Fruit fly (Drosophila melanogaster): ENCODE measurements around the gene Aasdh.
A peak's percentile ranks its signal among the peaks of the same experiment; 100 is the strongest.

Gene Aasdh

DNA sequence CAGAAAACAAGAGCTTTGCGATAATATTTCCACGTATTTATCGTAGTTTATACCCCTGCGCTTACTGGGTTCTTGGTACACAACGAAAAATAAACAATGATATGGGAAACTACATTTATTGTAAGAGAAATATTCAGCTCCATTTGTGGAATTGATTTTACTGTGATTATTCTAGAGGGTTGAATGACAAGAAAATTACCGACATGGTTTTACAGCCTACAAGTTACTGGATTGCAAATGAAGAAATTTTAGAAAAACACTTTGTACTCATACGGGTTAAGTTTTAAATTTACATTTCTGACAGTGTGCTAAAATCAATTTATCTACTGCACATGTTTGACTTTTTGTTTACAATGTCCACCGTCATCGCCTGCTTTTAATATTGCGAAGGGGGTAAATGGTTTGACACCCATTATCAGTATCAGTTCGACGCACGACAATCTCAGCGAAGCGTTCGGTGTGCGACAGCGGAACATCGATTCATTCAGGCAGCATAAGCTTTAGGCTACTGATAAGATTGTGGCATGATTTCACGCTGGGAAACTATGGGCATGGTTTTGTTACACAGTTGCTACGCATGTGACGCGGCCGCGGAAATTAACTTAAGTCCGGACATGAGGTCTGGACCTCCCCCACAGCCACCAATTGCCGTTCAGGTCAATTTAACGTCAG, 12.5 kb upstream of the Aasdh start (continued):
- no peak for TF ChIP-seq CrebA (GFP tag; optimal IDR thresholded peaks at IDR 0.05; ENCODE audit: borderline replicate concordance)
- TF ChIP-seq lola (GFP tag; optimal IDR thresholded peaks at IDR 0.05) = no peak

DNA sequence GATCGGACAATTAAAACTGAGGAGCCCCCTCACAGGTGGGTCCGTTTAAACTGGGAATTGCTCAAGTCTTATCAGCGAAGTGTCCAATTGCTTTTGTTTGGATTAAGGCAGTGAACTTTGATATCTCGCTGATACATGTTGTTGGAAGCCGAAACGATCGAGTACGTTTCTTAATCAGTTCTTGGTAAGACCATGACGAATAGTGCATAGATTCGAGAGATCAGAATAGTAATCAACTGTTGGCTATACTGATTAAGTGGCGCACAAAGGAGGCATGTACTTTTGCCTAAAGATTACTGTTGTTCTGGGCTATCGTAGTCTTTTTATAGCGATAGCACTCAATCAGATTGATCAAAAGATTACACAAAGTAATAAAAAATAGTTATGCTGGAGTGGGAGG, 2.1 kb upstream of the Aasdh start:
- TF ChIP-seq Abd-B (GFP tag; optimal IDR thresholded peaks at IDR 0.05) (no peak), ey (GFP tag; optimal IDR thresholded peaks at IDR 0.05) (no peak), tai (GFP tag; optimal IDR thresholded peaks at IDR 0.05) (no peak), CrebA (GFP tag; optimal IDR thresholded peaks at IDR 0.05; ENCODE audit: borderline replicate concordance) (no peak), br (GFP tag; optimal IDR thresholded peaks at IDR 0.05) (no peak), Rel (GFP tag; optimal IDR thresholded peaks at IDR 0.05) (no peak), Rel (tag; optimal IDR thresholded peaks at IDR 0.05) (no peak), Dif (GFP tag; optimal IDR thresholded peaks at IDR 0.05; ENCODE audit: partially characterized antibody) (peak; percentile 20), Dfd (GFP tag; optimal IDR thresholded peaks at IDR 0.05) (no peak), rgr (GFP tag; optimal IDR thresholded peaks at IDR 0.05) (no peak), GATAd (GFP tag; optimal IDR thresholded peaks at IDR 0.05) (no peak), N (GFP tag; optimal IDR thresholded peaks at IDR 0.05) (no peak), sv (GFP tag; optimal IDR thresholded peaks at IDR 0.05) (no peak), sage (GFP tag; optimal IDR thresholded peaks at IDR 0.05) (no peak), brk (GFP tag; optimal IDR thresholded peaks at IDR 0.05) (no peak), Hnf4 (GFP tag; optimal IDR thresholded peaks at IDR 0.05) (peak; percentile 4), woc (GFP tag; optimal IDR thresholded peaks at IDR 0.05) (no peak), Mio (GFP tag; optimal IDR thresholded peaks at IDR 0.05) (no peak)

DNA sequence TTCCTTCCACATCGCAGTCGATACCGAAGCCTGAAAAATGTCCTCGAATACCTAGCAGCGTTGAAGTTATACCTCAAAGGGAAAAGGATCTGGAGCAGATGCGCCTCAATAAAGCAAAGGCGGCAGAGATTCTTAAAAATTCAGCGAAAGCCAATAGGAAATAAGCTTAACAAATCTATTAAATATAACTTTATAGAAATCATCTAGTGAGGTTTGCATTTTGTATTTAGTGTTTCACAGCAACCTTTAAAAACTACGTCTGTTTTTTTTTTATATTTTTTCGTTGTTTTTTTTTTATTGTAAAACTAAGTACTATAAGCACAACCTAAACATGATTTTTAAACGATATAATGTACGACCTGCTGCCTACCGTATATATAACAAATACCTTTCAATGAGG, 7.2 kb downstream of the Aasdh start, which contains the start of gene CG31897:
CG31897 (plus strand) TSS at position 301 of the 400 bp plus-strand sequence.
- TF ChIP-seq dl (GFP tag; optimal IDR thresholded peaks at IDR 0.05; ENCODE audit: insufficient read depth in 1 of 2, partially characterized antibody in 2 of 2) (no peak), pan (optimal IDR thresholded peaks at IDR 0.05) (no peak), Rel (GFP tag; optimal IDR thresholded peaks at IDR 0.05) (no peak), Rel (tag; optimal IDR thresholded peaks at IDR 0.05) (no peak), sage (GFP tag; optimal IDR thresholded peaks at IDR 0.05) (no peak), Abd-B (GFP tag; optimal IDR thresholded peaks at IDR 0.05) (no peak), h (GFP tag; optimal IDR thresholded peaks at IDR 0.05) (no peak), CrebA (GFP tag; optimal IDR thresholded peaks at IDR 0.05; ENCODE audit: borderline replicate concordance) (no peak), Hnf4 (GFP tag; optimal IDR thresholded peaks at IDR 0.05) (no peak), ey (GFP tag; optimal IDR thresholded peaks at IDR 0.05) (no peak), dsf (GFP tag; optimal IDR thresholded peaks at IDR 0.05; ENCODE audit: borderline replicate concordance) (no peak), Vsx2 (GFP tag; optimal IDR thresholded peaks at IDR 0.05; ENCODE audit: partially characterized antibody) (no peak), Dfd (GFP tag; optimal IDR thresholded peaks at IDR 0.05) (no peak), Hr83 (GFP tag; optimal IDR thresholded peaks at IDR 0.05; ENCODE audit: poor library complexity, severe bottlenecking) (no peak), HLH106 (tag; optimal IDR thresholded peaks at IDR 0.05) (no peak), CG9705 (GFP tag; optimal IDR thresholded peaks at IDR 0.05) (no peak), Myc (optimal IDR thresholded peaks at IDR 0.05) (no peak), GATAd (GFP tag; optimal IDR thresholded peaks at IDR 0.05) (no peak), usp (GFP tag; optimal IDR thresholded peaks at IDR 0.05) (no peak), fru (GFP tag; optimal IDR thresholded peaks at IDR 0.05) (no peak), lola (GFP tag; optimal IDR thresholded peaks at IDR 0.05) (no peak)

DNA sequence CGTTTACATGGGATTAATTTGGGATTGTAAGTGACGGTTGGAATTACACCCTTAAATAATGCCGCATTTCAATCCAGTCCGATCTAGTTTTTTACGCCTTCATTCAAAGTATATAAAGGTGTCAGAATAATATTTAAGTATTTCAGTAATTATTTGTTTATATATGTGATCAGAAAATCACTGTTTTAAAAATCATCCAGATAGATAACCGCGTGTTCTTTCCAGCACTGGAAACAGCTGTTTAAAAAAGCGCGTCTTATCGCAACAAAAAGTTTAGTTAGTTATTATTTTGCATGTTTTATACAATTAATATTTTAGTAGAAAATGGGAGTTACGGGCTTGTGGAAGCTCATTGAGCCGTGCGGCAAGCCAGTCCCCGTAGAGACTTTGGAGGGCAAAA, 11.3 kb downstream of the Aasdh start, which contains the start of gene mus201:
mus201 (plus strand) TSS at position 118 of the 400 bp plus-strand sequence.
- TF ChIP-seq rgr (GFP tag; optimal IDR thresholded peaks at IDR 0.05) (no peak), CG9705 (GFP tag; optimal IDR thresholded peaks at IDR 0.05) (peak; percentile 0), lola (GFP tag; optimal IDR thresholded peaks at IDR 0.05) (no peak), Vsx2 (GFP tag; optimal IDR thresholded peaks at IDR 0.05; ENCODE audit: partially characterized antibody) (no peak), br (GFP tag; optimal IDR thresholded peaks at IDR 0.05) (no peak), Hr83 (GFP tag; optimal IDR thresholded peaks at IDR 0.05; ENCODE audit: poor library complexity, severe bottlenecking) (no peak), Jra (GFP tag; optimal IDR thresholded peaks at IDR 0.05) (no peak)

DNA sequence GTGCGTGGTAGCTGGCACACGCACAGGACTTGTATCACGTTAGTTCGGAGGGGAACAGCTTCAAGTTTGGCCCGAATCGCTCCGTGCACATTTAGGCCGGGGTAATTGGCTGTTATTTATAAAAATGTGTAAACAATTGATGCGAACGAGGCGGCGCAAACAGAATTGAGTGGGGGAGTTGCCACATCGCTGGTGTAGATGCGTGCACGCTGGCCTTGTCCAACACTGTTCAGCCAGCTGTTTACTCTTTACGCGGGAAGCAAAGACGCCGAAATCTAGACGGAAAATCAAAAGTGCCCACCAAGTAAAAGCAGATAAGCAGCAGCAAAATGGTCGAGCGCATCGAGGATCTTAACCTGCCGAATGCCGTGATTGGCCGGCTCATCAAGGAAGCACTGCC, 12.2 kb downstream of the Aasdh start, which contains the start of the genes D12 and Chrac-14:
D12 (minus strand) TSS at position 190 of the 400 bp plus-strand sequence.
Chrac-14 (plus strand) TSS at position 230 of the 400 bp plus-strand sequence.
- no peak for TF ChIP-seq h (GFP tag; optimal IDR thresholded peaks at IDR 0.05)
- no peak for TF ChIP-seq dl (GFP tag; optimal IDR thresholded peaks at IDR 0.05; ENCODE audit: insufficient read depth in 1 of 2, partially characterized antibody in 2 of 2)
- TF ChIP-seq Vsx2 (GFP tag; optimal IDR thresholded peaks at IDR 0.05; ENCODE audit: partially characterized antibody) = no peak
- TF ChIP-seq sv (GFP tag; optimal IDR thresholded peaks at IDR 0.05) = no peak
- peak; percentile 4 for TF ChIP-seq OdsH (GFP tag; optimal IDR thresholded peaks at IDR 0.05)
- no peak for TF ChIP-seq rgr (GFP tag; optimal IDR thresholded peaks at IDR 0.05)
- TF ChIP-seq Hr83 (GFP tag; optimal IDR thresholded peaks at IDR 0.05; ENCODE audit: poor library complexity, severe bottlenecking) = peak; percentile 87
- TF ChIP-seq psq (GFP tag; optimal IDR thresholded peaks at IDR 0.05) = peak; percentile 41
- TF ChIP-seq N (GFP tag; optimal IDR thresholded peaks at IDR 0.05) = no peak
- TF ChIP-seq pan (optimal IDR thresholded peaks at IDR 0.05) = no peak
- TF ChIP-seq lola (GFP tag; optimal IDR thresholded peaks at IDR 0.05) = no peak
- TF ChIP-seq Rel (GFP tag; optimal IDR thresholded peaks at IDR 0.05) = no peak
- TF ChIP-seq Rel (tag; optimal IDR thresholded peaks at IDR 0.05) = no peak
- peak; percentile 0 for TF ChIP-seq Myc (optimal IDR thresholded peaks at IDR 0.05)
- no peak for TF ChIP-seq HLH106 (tag; optimal IDR thresholded peaks at IDR 0.05)
- TF ChIP-seq tai (GFP tag; optimal IDR thresholded peaks at IDR 0.05) = no peak
